Worm (Caenorhabditis elegans): ENCODE measurements around the gene spp-29.

Gene spp-29

ce11 chrV:17686852-17687251 is 9.8 kb downstream of the spp-29 start, which contains the start of gene F59A1.18:
Gene F59A1.18 (minus strand): TSS chrV:17686952.
- TF ChIP-seq mdl-1 (tag; optimal IDR thresholded peaks at IDR 0.05) (no peak), hlh-11 (tag; optimal IDR thresholded peaks at IDR 0.05) (no peak), daf-8 (GFP tag; IDR thresholded peaks at IDR 0.05) (no peak), lin-39 (tag; optimal IDR thresholded peaks at IDR 0.05) (no peak), nhr-10 (tag; optimal IDR thresholded peaks at IDR 0.05) (no peak), mxl-2 (GFP tag; conservative IDR thresholded peaks at IDR 0.05) (no peak), fkh-10 (GFP tag; optimal IDR thresholded peaks at IDR 0.05) (no peak), zfp-3 (GFP tag; conservative IDR thresholded peaks at IDR 0.05) (no peak), hmg-1.1 (GFP tag; IDR thresholded peaks at IDR 0.05) (no peak), nhr-41 (GFP tag; IDR thresholded peaks at IDR 0.05) (no peak), unc-62 (GFP tag; optimal IDR thresholded peaks at IDR 0.05 in 1 of 2) (no peak), unc-62 (tag; optimal IDR thresholded peaks at IDR 0.05) (no peak), nhr-102 (tag; optimal IDR thresholded peaks at IDR 0.05) (no peak), lin-1 (GFP tag; IDR thresholded peaks at IDR 0.05) (no peak), mdt-29 (GFP tag; IDR thresholded peaks at IDR 0.05) (no peak), T20F7.1 (GFP tag; optimal IDR thresholded peaks at IDR 0.05) (no peak), lin-38 (GFP tag; IDR thresholded peaks at IDR 0.05) (no peak), dve-1 (tag; optimal IDR thresholded peaks at IDR 0.05; ENCODE audit: insufficient read depth) (no peak), nhr-48 (tag; optimal IDR thresholded peaks at IDR 0.05) (no peak)

ce11 chrV:17684857-17685256 is 11.8 kb downstream of the spp-29 start, which contains the start of the genes F59A1.16 and F59A1.6:
Gene F59A1.16 (minus strand): TSS chrV:17684957.
Gene F59A1.6 (plus strand): TSS chrV:17685141.
- TF ChIP-seq nhr-41 (GFP tag; IDR thresholded peaks at IDR 0.05) (no peak), nhr-10 (tag; optimal IDR thresholded peaks at IDR 0.05) (no peak), dve-1 (tag; optimal IDR thresholded peaks at IDR 0.05; ENCODE audit: insufficient read depth) (no peak), nhr-42 (GFP tag; IDR thresholded peaks at IDR 0.05) (no peak), pqm-1 (tag; optimal IDR thresholded peaks at IDR 0.05) (no peak), ceh-20 (GFP tag; IDR thresholded peaks at IDR 0.05) (no peak), nhr-77 (tag; optimal IDR thresholded peaks at IDR 0.05) (no peak), nhr-237 (tag; optimal IDR thresholded peaks at IDR 0.05) (no peak), lin-15B (tag; optimal IDR thresholded peaks at IDR 0.05) (no peak), nhr-48 (tag; optimal IDR thresholded peaks at IDR 0.05) (no peak), F44E2.7 (GFP tag; IDR thresholded peaks at IDR 0.05) (no peak), D1046.2 (GFP tag; IDR thresholded peaks at IDR 0.05) (no peak), set-16 (GFP tag; IDR thresholded peaks at IDR 0.05) (no peak), daf-19 (GFP tag; conservative IDR thresholded peaks at IDR 0.05) (no peak), jun-1 (tag; optimal IDR thresholded peaks at IDR 0.05) (no peak), mdt-29 (GFP tag; IDR thresholded peaks at IDR 0.05) (no peak), lin-38 (GFP tag; IDR thresholded peaks at IDR 0.05) (no peak), nhr-25 (tag; optimal IDR thresholded peaks at IDR 0.05; ENCODE audit: borderline replicate concordance, insufficient read depth) (no peak)

- TF ChIP-seq nhr-111 (GFP tag; optimal IDR thresholded peaks at IDR 0.05) = no peak
- TF ChIP-seq zip-11 (GFP tag; IDR thresholded peaks at IDR 0.05) = no peak
- no peak for TF ChIP-seq nhr-42 (GFP tag; IDR thresholded peaks at IDR 0.05)
- no peak for TF ChIP-seq zfp-2 (tag; optimal IDR thresholded peaks at IDR 0.05)
These were observed 12.9 kb downstream of the spp-29 start, which contains the start of gene F59A1.15 for ce11 chrV:17683763-17684162. Gene F59A1.15 (minus strand): TSS chrV:17683863.

ce11 chrV:17683290-17683689 is 13.4 kb downstream of the spp-29 start:
- TF ChIP-seq ceh-44 (GFP tag; IDR thresholded peaks at IDR 0.05) (no peak), set-16 (GFP tag; IDR thresholded peaks at IDR 0.05) (peak; percentile 84)

Data from whole organism, L4 larva.